Fruit fly (Drosophila melanogaster) whole organism, prepupa: ENCODE measurements around the gene Wsck.

Experiments used
- Blimp-1 ChIP-seq: fragments of 200-800 bp; sonication (Bioruptor generic); optimal IDR thresholded peaks from 3 replicates; lab custom pipeline; 2017; ENCODE audit warnings: missing biosample characterization, missing genetic modification characterization, mild to moderate bottlenecking, moderate library complexity, missing genetic modification reagents
- CG10631 ChIP-seq: fragments of 200-800 bp; sonication (Bioruptor generic); optimal IDR thresholded peaks from 2 replicates; lab custom pipeline; 2016; ENCODE audit warnings: missing biosample characterization, missing genetic modification characterization
- CG10669 ChIP-seq: fragments of 200-800 bp; sonication (Bioruptor generic); optimal IDR thresholded peaks from 3 replicates; lab custom pipeline; 2018; ENCODE audit warnings: missing biosample characterization, mild to moderate bottlenecking, missing genetic modification characterization, moderate library complexity
- CG11294 ChIP-seq: fragments of 200-800 bp; sonication (Bioruptor generic); IDR thresholded peaks from 2 replicates; pipeline ENCODE4 v1.3.6; 2022; ENCODE audit warnings: missing biosample characterization, missing genetic modification characterization
- CG11762 ChIP-seq: fragments of 200-800 bp; sonication (Bioruptor generic); optimal IDR thresholded peaks from 3 replicates; lab custom pipeline; 2016; ENCODE audit warnings: missing biosample characterization, missing genetic modification characterization; ENCODE audit not compliant: insufficient read depth
- CG11902 ChIP-seq: fragments of 200-800 bp; sonication (Bioruptor generic); optimal IDR thresholded peaks from 3 replicates; lab custom pipeline; 2016; ENCODE audit warnings: missing biosample characterization, missing genetic modification characterization
- CG15336 ChIP-seq: fragments of 200-800 bp; sonication (Bioruptor generic); IDR thresholded peaks from 2 replicates; pipeline ENCODE4 v1.3.6; 2022; ENCODE audit warnings: missing biosample characterization, missing genetic modification characterization
- CG1621 ChIP-seq: fragments of 200-800 bp; sonication (Bioruptor generic); optimal IDR thresholded peaks from 3 replicates; lab custom pipeline; 2018; ENCODE audit warnings: missing biosample characterization, mild to moderate bottlenecking, missing genetic modification characterization
- CG16779 ChIP-seq: fragments of 200-800 bp; sonication (Bioruptor generic); optimal IDR thresholded peaks from 3 replicates; lab custom pipeline; 2017; ENCODE audit warnings: missing biosample characterization, mild to moderate bottlenecking, missing genetic modification characterization
- CG3032 ChIP-seq: fragments of 200-800 bp; optimal IDR thresholded peaks from 2 replicates; lab custom pipeline; 2019; ENCODE audit warnings: missing biosample characterization, mild to moderate bottlenecking, missing genetic modification characterization, moderate library complexity
- CG32006 ChIP-seq: fragments of 200-800 bp; sonication (Bioruptor generic); optimal IDR thresholded peaks from 3 replicates; lab custom pipeline; 2017; ENCODE audit warnings: missing biosample characterization, mild to moderate bottlenecking, missing genetic modification characterization
- CG34406 ChIP-seq: fragments of 200-800 bp; sonication (Bioruptor generic); optimal IDR thresholded peaks from 3 replicates; lab custom pipeline; 2016; ENCODE audit warnings: missing biosample characterization, missing genetic modification characterization
- CG6163 ChIP-seq: fragments of 200-800 bp; sonication (Bioruptor generic); IDR thresholded peaks from 3 replicates; pipeline ENCODE4 v1.3.6; 2022; ENCODE audit warnings: missing biosample characterization, missing genetic modification characterization
- CG6792 ChIP-seq: fragments of 200-800 bp; sonication (Bioruptor generic); optimal IDR thresholded peaks from 3 replicates; lab custom pipeline; 2016; ENCODE audit warnings: missing biosample characterization, missing genetic modification characterization
- CG6808 ChIP-seq: fragments of 200-800 bp; sonication (Bioruptor generic); optimal IDR thresholded peaks from 3 replicates; lab custom pipeline; 2017; ENCODE audit warnings: missing biosample characterization, missing genetic modification characterization, mild to moderate bottlenecking, moderate library complexity, missing genetic modification reagents
- CG6854 ChIP-seq: fragments of 200-800 bp; sonication (Bioruptor generic); optimal IDR thresholded peaks from 2 replicates; lab custom pipeline; 2017; ENCODE audit warnings: missing biosample characterization, mild to moderate bottlenecking, missing genetic modification characterization
- CG7368 ChIP-seq: fragments of 200-800 bp; sonication (Bioruptor generic); optimal IDR thresholded peaks from 3 replicates; lab custom pipeline; 2016; ENCODE audit warnings: missing biosample characterization, missing genetic modification characterization
- CG8119 ChIP-seq: fragments of 200-800 bp; sonication (Bioruptor generic); IDR thresholded peaks from 3 replicates; pipeline ENCODE4 v1.3.6; 2022; ENCODE audit warnings: missing biosample characterization, missing genetic modification characterization
- CG8319 ChIP-seq: fragments of 200-800 bp; sonication (Bioruptor generic); optimal IDR thresholded peaks from 3 replicates; lab custom pipeline; 2016; ENCODE audit warnings: missing biosample characterization, missing genetic modification characterization
- CG9139 ChIP-seq: fragments of 200-800 bp; sonication (Bioruptor generic); optimal IDR thresholded peaks from 3 replicates; lab custom pipeline; 2017; ENCODE audit warnings: missing biosample characterization, mild to moderate bottlenecking, missing genetic modification characterization
- Eip78C ChIP-seq: fragments of 200-800 bp; sonication (Bioruptor generic); peaks from one replicate; lab custom pipeline; 2016; ENCODE audit warnings: missing biosample characterization, missing genetic modification characterization
- Ets21C ChIP-seq: fragments of 200-800 bp; sonication (Bioruptor generic); optimal IDR thresholded peaks from 3 replicates; lab custom pipeline; 2016; ENCODE audit warnings: missing biosample characterization, missing genetic modification characterization
- Ets96B ChIP-seq: fragments of 200-800 bp; optimal IDR thresholded peaks from 2 replicates; lab custom pipeline; 2019; ENCODE audit warnings: missing biosample characterization, mild to moderate bottlenecking, missing genetic modification characterization, moderate library complexity
- Hr4 ChIP-seq: fragments of 200-800 bp; sonication (Bioruptor generic); optimal IDR thresholded peaks from 3 replicates; lab custom pipeline; 2016; ENCODE audit warnings: missing biosample characterization, missing genetic modification characterization
- Lpt ChIP-seq: fragments of 200-800 bp; sonication (Bioruptor generic); optimal IDR thresholded peaks from 3 replicates; lab custom pipeline; 2016; ENCODE audit warnings: missing biosample characterization, missing genetic modification characterization
- Met ChIP-seq: fragments of 200-800 bp; sonication (Bioruptor generic); optimal IDR thresholded peaks from 3 replicates; lab custom pipeline; 2016; ENCODE audit warnings: missing biosample characterization, missing genetic modification characterization
- OdsH ChIP-seq: fragments of 200-800 bp; sonication (Bioruptor generic); optimal IDR thresholded peaks from 3 replicates; lab custom pipeline; 2016; ENCODE audit warnings: missing biosample characterization, missing genetic modification characterization
- Smox ChIP-seq: fragments of 200-800 bp; sonication (Bioruptor generic); optimal IDR thresholded peaks from 3 replicates; lab custom pipeline; 2016; ENCODE audit warnings: missing biosample characterization, missing genetic modification characterization
- Sox102F ChIP-seq: fragments of 200-800 bp; sonication (Bioruptor generic); optimal IDR thresholded peaks from 2 replicates; lab custom pipeline; 2016; ENCODE audit warnings: missing biosample characterization, mild to moderate bottlenecking, missing genetic modification characterization
- Sox14 ChIP-seq: fragments of 200-800 bp; sonication (Bioruptor generic); optimal IDR thresholded peaks from 3 replicates; lab custom pipeline; 2016; ENCODE audit warnings: missing biosample characterization, missing genetic modification characterization
- Sox15 ChIP-seq: fragments of 200-800 bp; sonication (Bioruptor generic); optimal IDR thresholded peaks from 3 replicates; lab custom pipeline; 2016; ENCODE audit warnings: missing biosample characterization, missing genetic modification characterization
- acj6 ChIP-seq: fragments of 200-800 bp; sonication (Bioruptor generic); optimal IDR thresholded peaks from 3 replicates; lab custom pipeline; 2016; ENCODE audit warnings: missing biosample characterization, missing genetic modification characterization
- dsx ChIP-seq: fragments of 200-800 bp; optimal IDR thresholded peaks from 3 replicates; lab custom pipeline; 2019; ENCODE audit warnings: missing biosample characterization, mild to moderate bottlenecking, missing genetic modification characterization, moderate library complexity; ENCODE audit not compliant: poor library complexity, severe bottlenecking
- eg ChIP-seq: fragments of 200-800 bp; sonication (Bioruptor generic); IDR thresholded peaks from 3 replicates; pipeline ENCODE4 v1.3.6; 2022; ENCODE audit warnings: missing biosample characterization, missing genetic modification characterization
- esn ChIP-seq: fragments of 200-800 bp; sonication (Bioruptor generic); optimal IDR thresholded peaks from 2 replicates; lab custom pipeline; 2016; ENCODE audit warnings: missing biosample characterization, mild to moderate bottlenecking, missing genetic modification characterization, moderate library complexity
- fd85E ChIP-seq: fragments of 200-800 bp; sonication (Bioruptor generic); optimal IDR thresholded peaks from 3 replicates; lab custom pipeline; 2016; ENCODE audit warnings: missing biosample characterization, missing genetic modification characterization
- fkh ChIP-seq: fragments of 200-800 bp; sonication (Bioruptor generic); optimal IDR thresholded peaks from 3 replicates; lab custom pipeline; 2017; ENCODE audit warnings: missing biosample characterization, mild to moderate bottlenecking, missing genetic modification characterization, moderate library complexity
- pdm3 ChIP-seq: fragments of 200-800 bp; sonication (Bioruptor generic); optimal IDR thresholded peaks from 3 replicates; lab custom pipeline; 2016; ENCODE audit warnings: missing biosample characterization, missing genetic modification characterization
- ss ChIP-seq, 2 experiments: fragments of 200-800 bp; sonication (Bioruptor generic); optimal IDR thresholded peaks; 2 replicates in 1 of 2; 3 replicates in 1 of 2; lab custom pipeline; 2017 to 2018; ENCODE audit warnings: mild to moderate bottlenecking in 2 of 2, missing biosample characterization in 2 of 2, missing genetic modification characterization in 2 of 2, moderate library complexity in 1 of 2
- svp ChIP-seq: fragments of 200-800 bp; sonication (Bioruptor generic); peaks from one replicate; lab custom pipeline; 2016; ENCODE audit warnings: missing biosample characterization, missing genetic modification characterization
- topi ChIP-seq: fragments of 200-800 bp; sonication (Bioruptor generic); optimal IDR thresholded peaks from 3 replicates; lab custom pipeline; 2016; ENCODE audit warnings: missing biosample characterization, missing genetic modification characterization
- vri ChIP-seq: fragments of 200-800 bp; sonication (Bioruptor generic); optimal IDR thresholded peaks from 3 replicates; lab custom pipeline; 2016; ENCODE audit warnings: missing biosample characterization, mild to moderate bottlenecking, missing genetic modification characterization

The Wsck gene

dm6 chr3R:24625517-24625925, 4.4 kb downstream of the Wsck start, which contains the start of the genes Syx18 and atl:
TSS of gene Syx18 (minus strand) at chr3R:24625562.
TSS of gene atl (plus strand) at chr3R:24625671.
- TF ChIP-seq CG3032 (tag; lab: Kevin White, UChicago) (peak; percentile 18), CG1621 (tag; lab: Kevin White, UChicago) (peak; percentile 20), ss (GFP tag; optimal IDR thresholded peaks at IDR 0.05; lab: Kevin White, UChicago) (peak in 1 of 2 experiments; percentile 37), Sox14 (peak; percentile 27), CG9139 (GFP tag; lab: Kevin White, UChicago) (no peak), vri (GFP tag; lab: Kevin White, UChicago) (peak; percentile 30), eg (GFP tag; lab: Robert Waterston, UW) (no peak), Sox15 (no peak)

DNA sequence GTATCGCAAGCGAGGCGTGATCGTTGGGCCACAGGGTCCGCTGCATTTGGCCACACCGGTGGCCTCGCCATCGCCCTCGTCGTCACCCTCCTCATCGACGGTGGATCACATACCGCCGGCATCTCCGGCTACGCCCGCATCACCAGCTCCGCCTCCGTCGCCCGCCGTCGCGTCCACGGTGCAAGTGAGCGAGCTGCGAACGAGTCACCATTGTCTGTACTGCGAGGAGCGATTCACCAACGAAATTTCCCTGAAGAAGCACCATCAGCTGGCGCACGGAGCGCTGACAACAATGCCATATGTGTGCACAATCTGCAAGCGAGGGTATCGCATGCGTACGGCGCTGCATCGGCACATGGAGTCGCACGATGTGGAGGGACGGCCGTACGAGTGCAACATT, 9.3 kb downstream of the Wsck start:
- TF ChIP-seq Eip78C (peak; percentile 5), Sox14 (no peak)
- TF ChIP-seq, all 60 proteins: peak for 1

dm6 chr3R:24614707-24615022, 15.2 kb downstream of the Wsck start:
- no peak for TF ChIP-seq Smox (GFP tag; lab: Kevin White, UChicago)
- no peak for TF ChIP-seq CG32006 (GFP tag; lab: Kevin White, UChicago)
- TF ChIP-seq Ets96B (tag; lab: Kevin White, UChicago): no peak
- TF ChIP-seq OdsH (GFP tag; lab: Kevin White, UChicago): no peak
- TF ChIP-seq CG7368 (GFP tag; lab: Kevin White, UChicago): no peak
- TF ChIP-seq CG8319 (GFP tag; lab: Kevin White, UChicago): no peak
- TF ChIP-seq Hr4: no peak
- TF ChIP-seq CG6792 (GFP tag; lab: Kevin White, UChicago): no peak
- no peak for TF ChIP-seq CG3032 (tag; lab: Kevin White, UChicago)
- no peak for TF ChIP-seq vri (GFP tag; lab: Kevin White, UChicago)
- TF ChIP-seq CG11294 (GFP tag; lab: Robert Waterston, UW): no peak
- no peak for TF ChIP-seq CG1621 (tag; lab: Kevin White, UChicago)
- no peak for TF ChIP-seq Sox15
- no peak for TF ChIP-seq ss (GFP tag; optimal IDR thresholded peaks at IDR 0.05; lab: Kevin White, UChicago)
- TF ChIP-seq CG11902: no peak
- no peak for TF ChIP-seq topi (GFP tag; lab: Kevin White, UChicago)
- TF ChIP-seq CG6163 (GFP tag; lab: Robert Waterston, UW): no peak
- no peak for TF ChIP-seq Sox102F

dm6 chr3R:24613819-24614706, 15.8 kb downstream of the Wsck start:
- TF ChIP-seq Lpt (peak; percentile 59), svp (GFP tag; lab: Kevin White, UChicago) (peak; percentile 85), Sox102F (peak; percentile 44), CG6854 (GFP tag; lab: Kevin White, UChicago) (peak; percentile 92), acj6 (peak; percentile 58), CG34406 (GFP tag; lab: Kevin White, UChicago) (peak; percentile 57), CG15336 (peak; percentile 47), Blimp-1 (GFP tag; lab: Kevin White, UChicago) (no peak), fkh (GFP tag; lab: Kevin White, UChicago) (no peak), CG6808 (peak; percentile 82), CG8119 (GFP tag; lab: Robert Waterston, UW) (peak; percentile 85), fd85E (GFP tag; lab: Kevin White, UChicago) (peak; percentile 1), CG6163 (GFP tag; lab: Robert Waterston, UW) (peak; percentile 88), ss (GFP tag; optimal IDR thresholded peaks at IDR 0.05; lab: Kevin White, UChicago) (peak; percentile 92 to 94), CG6792 (GFP tag; lab: Kevin White, UChicago) (peak; percentile 64), esn (GFP tag; lab: Kevin White, UChicago) (peak; percentile 59), CG11762 (peak; percentile 51), pdm3 (GFP tag; lab: Kevin White, UChicago) (peak; percentile 48), Smox (GFP tag; lab: Kevin White, UChicago) (peak; percentile 33), vri (GFP tag; lab: Kevin White, UChicago) (peak; percentile 66), Ets21C (GFP tag; lab: Kevin White, UChicago) (peak; percentile 26), CG16779 (tag; lab: Kevin White, UChicago) (peak; percentile 78), CG10631 (peak; percentile 16), CG11902 (peak; percentile 45), Met (GFP tag; lab: Kevin White, UChicago) (peak; percentile 44), dsx (GFP tag; lab: Kevin White, UChicago) (peak; percentile 69), Sox15 (peak; percentile 55), OdsH (GFP tag; lab: Kevin White, UChicago) (peak; percentile 40), CG10669 (GFP tag; lab: Kevin White, UChicago) (peak; percentile 19)
